Worm (Caenorhabditis elegans): ENCODE data around the gene C34C12.12.

The C34C12.12 gene

DNA sequence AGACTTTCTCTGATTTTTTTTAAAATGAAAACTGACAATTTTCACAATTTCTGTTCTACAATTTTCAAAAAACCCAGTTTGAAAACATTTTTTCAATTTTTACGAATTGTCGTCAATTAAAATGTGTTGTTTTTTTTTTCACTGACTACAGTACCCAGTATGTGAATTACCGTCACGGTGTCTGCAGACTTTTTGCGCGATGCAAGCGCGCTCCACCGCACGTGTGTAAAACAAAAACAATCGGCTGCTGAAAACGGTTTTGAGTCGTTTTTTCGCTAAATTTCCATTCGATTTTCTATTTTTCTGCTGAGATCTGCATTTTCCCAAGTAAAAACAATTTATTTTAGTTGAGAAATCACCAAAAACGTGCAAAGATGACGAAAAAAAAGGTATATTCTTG lies 3.2 kb downstream of the C34C12.12 start (continued):
- TF ChIP-seq madf-8 (GFP tag; conservative IDR thresholded peaks at IDR 0.05) (peak; percentile 57), mxl-1 (tag; optimal IDR thresholded peaks at IDR 0.05) (no peak), nhr-80 (tag; optimal IDR thresholded peaks at IDR 0.05) (peak; percentile 63), madf-3 (GFP tag; IDR thresholded peaks at IDR 0.05) (peak; percentile 95), Y79H2A.3 (GFP tag; conservative IDR thresholded peaks at IDR 0.05) (no peak), lsl-1 (GFP tag; optimal IDR thresholded peaks at IDR 0.05) (peak; percentile 91), ztf-18 (tag; optimal IDR thresholded peaks at IDR 0.05) (peak; percentile 91), ekl-4 (GFP tag; IDR thresholded peaks at IDR 0.05) (peak; percentile 96), D2030.7 (GFP tag; IDR thresholded peaks at IDR 0.05) (peak; percentile 90), lin-54 (GFP tag; optimal IDR thresholded peaks at IDR 0.05) (peak; percentile 97), madf-6 (GFP tag; IDR thresholded peaks at IDR 0.05) (peak; percentile 87), snpc-4 (GFP tag; optimal IDR thresholded peaks at IDR 0.05) (peak; percentile 65), snpc-4 (tag; optimal IDR thresholded peaks at IDR 0.05) (peak; percentile 76 to 87 (median 85)), him-1 (tag; optimal IDR thresholded peaks at IDR 0.05) (peak; percentile 90), ceh-79 (tag; optimal IDR thresholded peaks at IDR 0.05) (peak; percentile 63), mcd-1 (GFP tag; IDR thresholded peaks at IDR 0.05) (peak; percentile 100), Y67H2A.10 (GFP tag; conservative IDR thresholded peaks at IDR 0.05) (peak; percentile 75), dox-1 (GFP tag; IDR thresholded peaks at IDR 0.05) (peak; percentile 94), nfyb-1 (GFP tag; IDR thresholded peaks at IDR 0.05) (peak; percentile 98), rpc-1 (optimal IDR thresholded peaks at IDR 0.05) (peak; percentile 12), rpc-1 (tag; optimal IDR thresholded peaks at IDR 0.05) (no peak), mel-28 (tag; optimal IDR thresholded peaks at IDR 0.05; ENCODE audit: borderline replicate concordance) (peak; percentile 41), egl-18 (GFP tag; IDR thresholded peaks at IDR 0.05) (peak; percentile 91), snpc-3.4 (tag; optimal IDR thresholded peaks at IDR 0.05) (peak; percentile 75), ceh-58 (GFP tag; IDR thresholded peaks at IDR 0.05) (no peak), rcor-1 (GFP tag; IDR thresholded peaks at IDR 0.05) (peak; percentile 93), ztf-3 (GFP tag; optimal IDR thresholded peaks at IDR 0.05) (peak; percentile 82), tbx-9 (tag; optimal IDR thresholded peaks at IDR 0.05; ENCODE audit: borderline replicate concordance) (no peak), lin-40 (tag; optimal IDR thresholded peaks at IDR 0.05) (peak; percentile 99), zim-3 (tag; optimal IDR thresholded peaks at IDR 0.05) (peak; percentile 10), hlh-26 (GFP tag; conservative IDR thresholded peaks at IDR 0.05) (no peak), ztf-6 (GFP tag; IDR thresholded peaks at IDR 0.05) (peak; percentile 33; the same call in 1 of the 2 replicates), bed-1 (GFP tag; IDR thresholded peaks at IDR 0.05) (no peak), repo-1 (tag; optimal IDR thresholded peaks at IDR 0.05) (peak; percentile 92), Y53G8AR.9 (GFP tag; conservative IDR thresholded peaks at IDR 0.05) (peak; percentile 96), T26A5.8 (tag; optimal IDR thresholded peaks at IDR 0.05) (no peak), let-607 (tag; optimal IDR thresholded peaks at IDR 0.05) (peak; percentile 91 to 95), F52B5.7 (tag; optimal IDR thresholded peaks at IDR 0.05) (peak; percentile 38), fkh-3 (tag; optimal IDR thresholded peaks at IDR 0.05) (no peak), pbrm-1 (GFP tag; IDR thresholded peaks at IDR 0.05) (peak; percentile 97), egl-44 (GFP tag; IDR thresholded peaks at IDR 0.05) (no peak), let-526 (GFP tag; IDR thresholded peaks at IDR 0.05) (peak; percentile 90), K11D2.4 (GFP tag; IDR thresholded peaks at IDR 0.05) (peak; percentile 99), unc-62 (GFP tag; optimal IDR thresholded peaks at IDR 0.05) (peak; percentile 33), ceh-40 (GFP tag; IDR thresholded peaks at IDR 0.05) (no peak), atf-7 (tag; optimal IDR thresholded peaks at IDR 0.05) (peak; percentile 82), sea-2 (GFP tag; IDR thresholded peaks at IDR 0.05) (0 out of 2 replicates have a peak, but pooled peaks have one; percentile 65), aptf-2 (GFP tag; conservative IDR thresholded peaks at IDR 0.05) (0 out of 2 replicates have a peak, but pooled peaks have one; percentile 42), zfh-2 (GFP tag; conservative IDR thresholded peaks at IDR 0.05) (no peak), dpff-1 (tag; optimal IDR thresholded peaks at IDR 0.05) (no peak)
